Worm (Caenorhabditis elegans) whole organism, L4 larva: ENCODE results near the gene nhr-48.
A peak's percentile ranks its signal among the peaks of the same experiment; 100 is the strongest.

Experiments used
- F44E2.7 ChIP-seq: fragments of 200-800 bp; sonication (Bioruptor generic); IDR thresholded peaks from 2 replicates; pipeline ENCODE4 v2.1.2; 2022; ENCODE audit warnings: missing genetic modification characterization, missing compliant biosample characterization
- R02D3.7 ChIP-seq: fragments of 150-350 bp; sonication (generic microtip); optimal IDR thresholded peaks from 3 replicates; lab custom pipeline; 2014; ENCODE audit warnings: missing biosample characterization, missing genetic modification characterization
- Y75B8A.6 ChIP-seq: fragments of 200-800 bp; sonication (Bioruptor generic); IDR thresholded peaks from 2 replicates; pipeline ENCODE4 v1.3.6; 2022; ENCODE audit warnings: missing genetic modification reagents, missing genetic modification characterization, missing compliant biosample characterization
- ZK546.5 ChIP-seq, 2 experiments: sonication (generic microtip); optimal IDR thresholded peaks; 2 replicates each; lab custom pipeline; 2017; ENCODE audit warnings: missing biosample characterization in 2 of 2, missing genetic modification characterization in 2 of 2
- aha-1 ChIP-seq: fragments of 150-350 bp; peaks from one replicate; lab custom pipeline; 2014; ENCODE audit warnings: missing biosample characterization, missing genetic modification characterization
- aly-2 ChIP-seq: sonication (generic microtip); optimal IDR thresholded peaks from 2 replicates; lab custom pipeline; 2018; ENCODE audit warnings: missing biosample characterization, missing genetic modification characterization
- ceh-20 ChIP-seq: fragments of 200-800 bp; sonication (Bioruptor generic); IDR thresholded peaks from 2 replicates; pipeline ENCODE4 v1.3.6; 2022; ENCODE audit warnings: missing genetic modification reagents, missing genetic modification characterization, missing compliant biosample characterization
- ceh-44 ChIP-seq: fragments of 200-800 bp; sonication (Bioruptor generic); IDR thresholded peaks from 2 replicates; pipeline ENCODE4 v1.3.6; 2022; ENCODE audit warnings: missing genetic modification reagents, missing genetic modification characterization, missing compliant biosample characterization
- daf-12 ChIP-seq: fragments of 150-350 bp; optimal IDR thresholded peaks from 2 replicates; lab custom pipeline; 2014; ENCODE audit warnings: missing biosample characterization, missing genetic modification reagents, missing genetic modification characterization
- daf-16 ChIP-seq, 3 experiments: sonication (generic microtip); optimal IDR thresholded peaks; 2 replicates each; lab custom pipeline; 2016 to 2017; ENCODE audit warnings: missing genetic modification characterization in 3 of 3, missing genetic modification reagents in 3 of 3, mild to moderate bottlenecking in 2 of 3, missing compliant biosample characterization in 2 of 3, missing biosample characterization in 1 of 3, moderate library complexity in 1 of 3
- daf-19 ChIP-seq: fragments of 200-800 bp; sonication (Bioruptor generic); conservative IDR thresholded peaks from 2 replicates; pipeline ENCODE4 v1.3.6; 2022; ENCODE audit warnings: missing genetic modification characterization, missing compliant biosample characterization
- daf-8 ChIP-seq: fragments of 200-800 bp; sonication (Bioruptor generic); IDR thresholded peaks from 2 replicates; pipeline ENCODE4 v1.3.6; 2022; ENCODE audit warnings: missing genetic modification characterization, missing compliant biosample characterization
- dmd-9 ChIP-seq: fragments of 200-800 bp; sonication (Bioruptor generic); IDR thresholded peaks from 2 replicates; pipeline ENCODE4 v1.3.6; 2022; ENCODE audit warnings: missing genetic modification reagents, missing genetic modification characterization, missing compliant biosample characterization
- duxl-1 ChIP-seq: sonication (generic microtip); optimal IDR thresholded peaks from 2 replicates; lab custom pipeline; 2016; ENCODE audit warnings: mild to moderate bottlenecking, missing genetic modification characterization, moderate library complexity, missing compliant biosample characterization; ENCODE audit not compliant: poor library complexity
- egl-43 ChIP-seq: fragments of 200-800 bp; sonication (Bioruptor generic); IDR thresholded peaks from 2 replicates; pipeline ENCODE4 v1.3.6; 2022; ENCODE audit warnings: missing genetic modification reagents, missing genetic modification characterization, missing compliant biosample characterization
- fos-1 ChIP-seq: fragments of 150-350 bp; optimal IDR thresholded peaks from 2 replicates; lab custom pipeline; 2014; ENCODE audit warnings: missing biosample characterization, missing genetic modification characterization
- hif-1 ChIP-seq, 2 experiments: sonication (generic microtip); optimal IDR thresholded peaks; 2 replicates each; lab custom pipeline; 2016 to 2017; ENCODE audit warnings: missing compliant biosample characterization in 2 of 2, missing genetic modification characterization in 2 of 2, missing genetic modification reagents in 2 of 2, missing genotype in 2 of 2, mild to moderate bottlenecking in 1 of 2
- hlh-11 ChIP-seq: fragments of 200-800 bp; sonication (Bioruptor generic); optimal IDR thresholded peaks from 2 replicates; lab custom pipeline; 2018; ENCODE audit warnings: mild to moderate bottlenecking, missing genetic modification characterization, missing compliant biosample characterization
- hmg-1.1 ChIP-seq: fragments of 200-800 bp; sonication (Bioruptor generic); IDR thresholded peaks from 2 replicates; pipeline ENCODE4 v1.3.6; 2022; ENCODE audit warnings: missing genetic modification reagents, missing genetic modification characterization, missing compliant biosample characterization
- jun-1 ChIP-seq: fragments of 150-350 bp; optimal IDR thresholded peaks from 2 replicates; lab custom pipeline; 2014; ENCODE audit warnings: missing biosample characterization, missing genetic modification reagents, missing genetic modification characterization
- madf-5 ChIP-seq, 2 experiments: fragments of 200-800 bp; sonication (Bioruptor generic); IDR thresholded peaks; 2 replicates each; pipeline ENCODE4 v1.3.6; 2022; ENCODE audit warnings: missing compliant biosample characterization in 2 of 2, missing genetic modification characterization in 2 of 2
- mdl-1 ChIP-seq, 2 experiments: fragments of 150-350 bp in 1 of 2; sonication (generic microtip) in 1 of 2; optimal IDR thresholded peaks; 2 replicates each; lab custom pipeline; 2014 to 2017; ENCODE audit warnings: missing biosample characterization in 2 of 2, missing genetic modification characterization in 2 of 2
- mxl-2 ChIP-seq: fragments of 200-800 bp; sonication (Bioruptor generic); conservative IDR thresholded peaks from 2 replicates; pipeline ENCODE4 v1.3.6; 2022; ENCODE audit warnings: missing genetic modification reagents, missing genetic modification characterization, missing compliant biosample characterization
- mxl-3 ChIP-seq: fragments of 200-800 bp; sonication (Bioruptor generic); optimal IDR thresholded peaks from 2 replicates; lab custom pipeline; 2018; ENCODE audit warnings: mild to moderate bottlenecking, missing genetic modification characterization, missing compliant biosample characterization
- nhr-25 ChIP-seq: sonication (generic microtip); optimal IDR thresholded peaks from 2 replicates; lab custom pipeline; 2017; ENCODE audit warnings: missing genetic modification characterization, mild to moderate bottlenecking, missing compliant biosample characterization, antibody characterized with exemption, moderate library complexity, borderline replicate concordance; ENCODE audit not compliant: insufficient read depth
- nhr-6 ChIP-seq: fragments of 150-350 bp; optimal IDR thresholded peaks from 2 replicates; lab custom pipeline; 2014; ENCODE audit warnings: missing biosample characterization, missing genetic modification characterization
- pha-4 ChIP-seq, 2 experiments: fragments of 150-350 bp in 1 of 2; fragments of 200-800 bp in 1 of 2; sonication (Bioruptor generic) in 1 of 2; IDR thresholded peaks in 1 of 2; optimal IDR thresholded peaks in 1 of 2; 2 replicates each; pipeline versions ENCODE4 v1.3.6 to Lab custom; 2014 to 2022; ENCODE audit warnings: missing genetic modification characterization in 2 of 2, missing genetic modification reagents in 2 of 2, missing biosample characterization in 1 of 2, missing compliant biosample characterization in 1 of 2
- sdz-12 ChIP-seq: fragments of 200-800 bp; sonication (Bioruptor generic); optimal IDR thresholded peaks from 2 replicates; lab custom pipeline; 2018; ENCODE audit warnings: mild to moderate bottlenecking, missing genetic modification characterization, missing compliant biosample characterization
- set-16 ChIP-seq: fragments of 200-800 bp; sonication (Bioruptor generic); IDR thresholded peaks from 2 replicates; pipeline ENCODE4 v1.3.6; 2022; ENCODE audit warnings: missing genetic modification reagents, missing genetic modification characterization, missing compliant biosample characterization
- spr-1 ChIP-seq: sonication (generic microtip); optimal IDR thresholded peaks from 2 replicates; lab custom pipeline; 2016; ENCODE audit warnings: mild to moderate bottlenecking, missing genetic modification characterization, missing compliant biosample characterization
- unc-130 ChIP-seq: sonication (generic microtip); optimal IDR thresholded peaks from 2 replicates; lab custom pipeline; 2016; ENCODE audit warnings: missing genetic modification reagents, missing genetic modification characterization, missing compliant biosample characterization
- unc-62 ChIP-seq, 3 experiments: fragments of 150-350 bp in 1 of 3; sonication (generic microtip); optimal IDR thresholded peaks in 2 of 3; peaks in 1 of 3; 1 replicate in 1 of 3; 2 replicates in 2 of 3; lab custom pipeline; 2014 to 2017; ENCODE audit warnings: missing biosample characterization in 3 of 3, missing genetic modification characterization in 3 of 3, missing genetic modification reagents in 3 of 3, missing genotype in 1 of 3
- zip-11 ChIP-seq: fragments of 200-800 bp; sonication (Bioruptor generic); IDR thresholded peaks from 2 replicates; pipeline ENCODE4 v1.3.6; 2022; ENCODE audit warnings: missing genetic modification characterization, missing compliant biosample characterization

nhr-48 gene

DNA sequence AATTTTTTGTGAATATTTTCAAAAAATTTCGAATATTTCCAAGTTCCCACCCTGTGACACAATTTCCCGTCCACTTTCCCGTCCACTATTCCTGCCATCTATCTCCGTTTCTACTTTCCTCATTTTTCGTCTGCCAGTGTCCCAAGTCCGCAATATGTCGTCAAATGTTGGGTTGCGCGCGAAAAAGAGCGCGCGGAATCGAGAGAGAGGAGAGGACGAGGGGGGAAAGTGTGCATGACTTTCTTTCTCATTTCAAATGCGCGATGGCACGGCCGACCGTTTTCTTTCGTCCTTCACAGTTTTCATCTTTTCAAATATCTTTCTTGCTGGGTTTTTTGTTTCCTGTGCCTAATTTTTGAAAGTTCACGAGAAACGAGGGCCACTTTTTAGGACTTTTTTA is 17.0 kb downstream of the nhr-48 start (continued):
- peak in 1 of 2 experiments; percentile 46 for TF ChIP-seq mdl-1 (tag; optimal IDR thresholded peaks at IDR 0.05; lab: Kevin White, UChicago)
- TF ChIP-seq mxl-2 = no peak
- TF ChIP-seq daf-12 = no peak
- no peak for TF ChIP-seq nhr-6 (tag; lab: Kevin White, UChicago)

DNA sequence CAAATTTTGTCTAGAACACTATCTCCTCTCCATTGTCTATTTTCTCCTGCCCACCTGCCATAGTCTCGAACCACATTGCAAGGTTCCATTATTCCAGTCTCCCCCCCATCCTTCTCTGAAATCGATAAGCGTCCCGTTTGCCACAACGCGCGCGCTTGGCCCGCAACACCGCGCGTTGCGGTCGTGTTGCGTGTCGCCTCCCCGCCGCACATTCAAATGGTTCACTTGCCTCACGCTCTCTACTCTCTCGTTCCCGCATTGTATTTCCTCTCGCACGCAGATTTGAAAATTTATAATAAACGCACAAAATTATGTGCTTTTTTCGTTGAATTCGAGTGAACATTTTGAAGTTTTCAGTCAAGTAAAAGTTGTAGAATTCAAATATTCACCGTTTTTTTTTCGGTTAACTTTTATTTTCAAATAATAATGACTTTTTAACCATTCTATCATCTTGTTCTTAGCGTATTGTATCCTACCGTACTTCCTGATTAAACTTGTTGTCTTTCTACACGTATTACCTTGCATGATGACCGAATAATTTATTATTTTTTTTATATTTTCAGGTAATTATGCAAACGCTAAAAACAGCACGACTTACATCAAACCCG is 17.7 kb downstream of the nhr-48 start, which contains the start of gene lin-15B:
Gene lin-15B (plus strand): TSS at position 558 of the 608 bp plus-strand sequence.
- TF ChIP-seq hlh-11 (tag; lab: Kevin White, UChicago) = no peak
- TF ChIP-seq aha-1 (tag; lab: Kevin White, UChicago) = no peak
- TF ChIP-seq zip-11 (GFP tag; lab: Robert Waterston, UW) = no peak
- TF ChIP-seq pha-4 (GFP tag; IDR thresholded peaks at IDR 0.05; lab: Robert Waterston, UW) = no peak
- TF ChIP-seq pha-4 (tag; optimal IDR thresholded peaks at IDR 0.05; lab: Kevin White, UChicago) = no peak
- no peak for TF ChIP-seq hif-1 (tag; optimal IDR thresholded peaks at IDR 0.05; lab: Kevin White, UChicago)
- peak; percentile 19; the same call in 1 of the 2 replicates for TF ChIP-seq hmg-1.1 (GFP tag; lab: Robert Waterston, UW)
- 0 out of 2 replicates have a peak, but pooled peaks have one; percentile 13 for TF ChIP-seq dmd-9 (GFP tag; lab: Robert Waterston, UW)
- peak; percentile 13; the same call in 1 of the 2 replicates for TF ChIP-seq egl-43 (GFP tag; lab: Robert Waterston, UW)
- peak; percentile 34; the same call in 1 of the 2 replicates for TF ChIP-seq set-16 (GFP tag; lab: Robert Waterston, UW)
- no peak for TF ChIP-seq daf-19

DNA sequence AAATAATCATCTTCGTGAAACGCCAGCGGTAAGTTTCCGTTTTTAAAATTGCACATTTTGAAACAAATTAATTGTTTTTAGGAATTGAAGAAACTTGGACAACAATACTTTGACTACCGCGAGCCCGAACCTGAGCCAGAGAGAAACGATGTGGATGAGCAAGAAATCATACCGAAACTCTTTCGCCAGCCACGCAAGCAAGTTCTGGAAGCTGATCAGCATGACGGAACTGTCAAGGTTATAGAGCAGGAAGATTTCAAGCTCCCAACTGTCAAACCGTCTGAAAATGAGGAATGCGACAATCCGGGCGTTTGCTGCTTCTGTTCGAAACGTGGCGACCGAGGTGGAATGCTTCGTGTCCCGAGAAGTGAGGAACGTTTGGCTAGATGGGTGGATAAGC is 22.3 kb downstream of the nhr-48 start:
- TF ChIP-seq ZK546.5 (tag; optimal IDR thresholded peaks at IDR 0.05; lab: Kevin White, UChicago) (no peak), spr-1 (tag; lab: Kevin White, UChicago) (no peak), daf-8 (no peak), nhr-25 (tag; lab: Kevin White, UChicago) (no peak), unc-62 (GFP tag; optimal IDR thresholded peaks at IDR 0.05 in 1 of 2; lab: Kevin White, UChicago) (peak in 1 of 2 experiments; percentile 96), unc-62 (tag; optimal IDR thresholded peaks at IDR 0.05; lab: Kevin White, UChicago) (no peak), mxl-3 (GFP tag; lab: Kevin White, UChicago) (no peak), F44E2.7 (GFP tag; lab: Robert Waterston, UW) (no peak)

DNA sequence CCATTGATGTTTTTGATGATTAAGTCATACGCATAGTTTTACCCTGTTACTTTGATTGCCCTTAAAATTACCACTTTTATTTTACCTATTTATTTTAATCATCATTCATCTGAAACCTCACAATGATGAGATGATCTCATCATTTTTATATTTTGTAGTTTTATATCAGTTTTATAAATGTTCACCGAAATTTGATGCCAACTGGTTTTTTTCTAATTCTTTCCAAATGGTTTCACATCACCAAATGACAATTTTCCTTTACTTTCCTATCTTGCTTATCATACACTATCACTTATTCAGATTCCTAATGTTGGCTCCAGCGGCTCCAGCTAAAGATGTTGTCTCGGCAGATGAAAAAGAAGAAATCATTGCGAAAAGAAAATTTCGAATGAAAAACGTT is 23.7 kb downstream of the nhr-48 start, which contains the start of gene lin-15A:
Gene lin-15A (plus strand): TSS at position 301 of the 400 bp plus-strand sequence.
- TF ChIP-seq daf-19 (no peak), duxl-1 (tag; lab: Kevin White, UChicago) (no peak), fos-1 (no peak), madf-5 (GFP tag; IDR thresholded peaks at IDR 0.05; lab: Robert Waterston, UW) (no peak), aly-2 (tag; lab: Kevin White, UChicago) (no peak), unc-130 (GFP tag; lab: Kevin White, UChicago) (no peak), daf-16 (GFP tag; optimal IDR thresholded peaks at IDR 0.05; lab: Kevin White, UChicago) (no peak), daf-16 (tag; optimal IDR thresholded peaks at IDR 0.05; lab: Kevin White, UChicago) (no peak), ceh-20 (GFP tag; lab: Robert Waterston, UW) (no peak), hlh-11 (tag; lab: Kevin White, UChicago) (no peak), sdz-12 (GFP tag; lab: Kevin White, UChicago) (no peak), Y75B8A.6 (no peak), ceh-44 (GFP tag; lab: Robert Waterston, UW) (no peak), R02D3.7 (tag; lab: Kevin White, UChicago) (no peak), jun-1 (tag; lab: Kevin White, UChicago) (no peak)
